Worm (Caenorhabditis elegans): ENCODE results near the gene C10C6.7.

The C10C6.7 gene

DNA sequence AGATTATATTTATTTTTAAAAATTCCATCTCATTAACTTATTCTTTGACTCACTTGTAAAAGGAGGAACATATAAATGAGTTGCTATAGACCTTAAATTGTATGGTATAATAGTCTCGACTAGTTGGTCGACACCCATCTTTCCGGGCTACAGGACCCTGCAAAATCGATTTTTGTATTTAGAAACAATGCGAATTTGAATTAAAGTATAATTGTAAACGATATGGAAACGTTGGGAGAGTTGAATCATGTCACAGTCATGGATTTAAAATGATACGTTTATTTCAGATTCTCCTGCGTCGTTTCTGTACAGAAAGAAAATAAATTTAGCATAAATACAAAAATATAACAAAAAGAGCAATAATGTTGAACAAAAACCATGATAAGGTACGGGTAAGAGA lies 11.8 kb upstream of the C10C6.7 start, which contains the start of gene catp-8 (continued):
- TF ChIP-seq attf-3 (GFP tag; conservative IDR thresholded peaks at IDR 0.05) = no peak

DNA sequence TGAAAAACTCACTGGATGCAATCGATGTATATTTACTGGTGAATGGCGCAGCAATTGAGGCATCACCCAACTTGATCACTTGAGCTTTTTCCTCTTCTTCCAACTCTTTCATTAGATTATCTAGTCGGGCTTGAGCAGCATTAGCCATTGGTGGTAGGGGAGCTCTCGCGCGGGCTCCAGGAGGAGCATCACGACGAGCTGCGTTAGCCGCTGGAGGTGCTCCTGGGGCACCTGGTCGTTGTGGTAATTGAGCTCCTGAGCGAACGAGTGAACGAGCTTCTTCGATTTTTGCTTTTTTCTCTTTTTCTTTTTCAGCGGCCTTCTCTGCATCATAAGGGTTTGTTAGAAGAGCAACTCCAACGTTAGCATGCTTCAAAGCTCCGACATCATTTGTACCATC lies 7.8 kb upstream of the C10C6.7 start:
- TF ChIP-seq ekl-4 (GFP tag; IDR thresholded peaks at IDR 0.05) (no peak), rec-8 (tag; optimal IDR thresholded peaks at IDR 0.05) (no peak), ceh-27 (GFP tag; optimal IDR thresholded peaks at IDR 0.05) (no peak), zfh-2 (GFP tag; conservative IDR thresholded peaks at IDR 0.05) (peak; percentile 78), nhr-120 (GFP tag; IDR thresholded peaks at IDR 0.05) (no peak), nfya-1 (tag; optimal IDR thresholded peaks at IDR 0.05; ENCODE audit: borderline replicate concordance, insufficient read depth) (no peak)

DNA sequence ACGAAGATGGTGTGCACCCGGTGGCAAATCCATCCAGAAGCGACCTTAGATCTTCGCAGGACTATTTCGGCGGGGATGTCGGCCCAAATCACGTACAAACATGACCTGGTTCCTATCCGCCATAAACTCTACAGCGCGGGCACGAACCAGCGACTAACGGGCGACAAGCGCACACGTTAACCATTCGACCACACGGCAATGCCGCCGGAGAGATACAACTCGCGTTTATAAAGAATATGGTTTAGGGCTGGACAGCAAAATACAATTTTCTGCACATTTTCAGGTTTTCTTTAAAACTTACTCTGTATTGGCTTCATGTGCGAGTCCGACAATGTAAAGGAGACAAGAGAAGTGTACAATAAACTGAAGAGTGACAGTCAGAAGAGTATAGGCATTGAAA lies 6.8 kb upstream of the C10C6.7 start:
- peak; percentile 75 for TF ChIP-seq bed-2 (GFP tag; IDR thresholded peaks at IDR 0.05)
- TF ChIP-seq F52B5.7 (tag; optimal IDR thresholded peaks at IDR 0.05) = peak; percentile 98
- TF ChIP-seq lir-1 (GFP tag; conservative IDR thresholded peaks at IDR 0.05) = no peak
- peak; percentile 75; the same call in 1 of the 2 replicates for TF ChIP-seq pbrm-1 (GFP tag; IDR thresholded peaks at IDR 0.05)
- TF ChIP-seq F10E7.11 (tag; optimal IDR thresholded peaks at IDR 0.05) = peak; percentile 75
- peak; percentile 91 for TF ChIP-seq snpc-1.3 (tag; optimal IDR thresholded peaks at IDR 0.05; ENCODE audit: insufficient read depth)
- peak; percentile 96 for TF ChIP-seq F57A8.1 (GFP tag; optimal IDR thresholded peaks at IDR 0.05)
- TF ChIP-seq ztf-25 (GFP tag; IDR thresholded peaks at IDR 0.05) = peak; percentile 98
- TF ChIP-seq ceh-91 (GFP tag; IDR thresholded peaks at IDR 0.05) = peak; percentile 59; the same call in 1 of the 2 replicates
- TF ChIP-seq Y95B8A.8 (GFP tag; IDR thresholded peaks at IDR 0.05) = peak; percentile 70; the same call in 1 of the 2 replicates
- TF ChIP-seq ccch-3 (GFP tag; optimal IDR thresholded peaks at IDR 0.05) = no peak
- peak; percentile 75 for TF ChIP-seq rpc-1 (optimal IDR thresholded peaks at IDR 0.05)
- peak; percentile 95 for TF ChIP-seq rpc-1 (tag; optimal IDR thresholded peaks at IDR 0.05)
- peak; percentile 72 for TF ChIP-seq attf-3 (GFP tag; conservative IDR thresholded peaks at IDR 0.05)
- peak; percentile 40 for TF ChIP-seq F55B11.4 (tag; optimal IDR thresholded peaks at IDR 0.05; ENCODE audit: borderline replicate concordance, insufficient read depth)
- TF ChIP-seq F33H1.4 (GFP tag; IDR thresholded peaks at IDR 0.05) = peak; percentile 67
- peak; percentile 93 for TF ChIP-seq ets-4 (GFP tag; optimal IDR thresholded peaks at IDR 0.05)
- peak; percentile 56 for TF ChIP-seq lin-40 (tag; optimal IDR thresholded peaks at IDR 0.05)
- peak; percentile 95 for TF ChIP-seq F37B4.10 (GFP tag; IDR thresholded peaks at IDR 0.05)
- TF ChIP-seq xnd-1 (tag; optimal IDR thresholded peaks at IDR 0.05) = no peak
- TF ChIP-seq snpc-4 (GFP tag; optimal IDR thresholded peaks at IDR 0.05) = peak; percentile 68
- peak; percentile 33 to 70 (median 64) for TF ChIP-seq snpc-4 (tag; optimal IDR thresholded peaks at IDR 0.05)
- peak; percentile 98 for TF ChIP-seq nhr-90 (tag; optimal IDR thresholded peaks at IDR 0.05)
- TF ChIP-seq him-1 (tag; optimal IDR thresholded peaks at IDR 0.05) = peak; percentile 72
- peak; percentile 92; the same call in 1 of the 2 replicates for TF ChIP-seq ceh-58 (GFP tag; IDR thresholded peaks at IDR 0.05)
- TF ChIP-seq Y56A3A.18 (GFP tag; IDR thresholded peaks at IDR 0.05) = peak; percentile 90
- TF ChIP-seq lin-26 (GFP tag; IDR thresholded peaks at IDR 0.05) = peak; percentile 99
- TF ChIP-seq zfh-2 (GFP tag; conservative IDR thresholded peaks at IDR 0.05) = peak; percentile 90
- peak; percentile 82 for TF ChIP-seq nhr-27 (tag; optimal IDR thresholded peaks at IDR 0.05)
- 0 out of 2 replicates have a peak, but pooled peaks have one; percentile 15 for TF ChIP-seq aptf-3 (GFP tag; IDR thresholded peaks at IDR 0.05)
- peak; percentile 83 for TF ChIP-seq ztf-18 (tag; optimal IDR thresholded peaks at IDR 0.05)
- TF ChIP-seq repo-1 (tag; optimal IDR thresholded peaks at IDR 0.05) = peak; percentile 89
- TF ChIP-seq ceh-40 (GFP tag; IDR thresholded peaks at IDR 0.05) = peak; percentile 90
- TF ChIP-seq lin-54 (GFP tag; optimal IDR thresholded peaks at IDR 0.05) = peak; percentile 83
- TF ChIP-seq madf-3 (GFP tag; IDR thresholded peaks at IDR 0.05) = 0 out of 2 replicates have a peak, but pooled peaks have one; percentile 44
- peak; percentile 97 for TF ChIP-seq die-1 (tag; optimal IDR thresholded peaks at IDR 0.05)
- TF ChIP-seq F57C9.4 (tag; optimal IDR thresholded peaks at IDR 0.05) = peak; percentile 53
- peak; percentile 87 for TF ChIP-seq B0261.1 (tag; optimal IDR thresholded peaks at IDR 0.05)
- peak; percentile 72; the same call in 1 of the 2 replicates for TF ChIP-seq K11D2.4 (GFP tag; IDR thresholded peaks at IDR 0.05)
- TF ChIP-seq tbx-9 (tag; optimal IDR thresholded peaks at IDR 0.05; ENCODE audit: borderline replicate concordance) = peak; percentile 53

Measured in whole organism, young adult.